Fruit fly (Drosophila melanogaster) whole organism, embryonic: ENCODE data around the gene Lerp.

Experiments
- Adf1 ChIP-seq: fragments of 200-800 bp; sonication (Bioruptor generic); IDR thresholded peaks from 2 replicates; pipeline ENCODE4 v1.3.6; 2022; ENCODE audit warnings: missing biosample characterization, missing genetic modification characterization
- Awh ChIP-seq: fragments of 200-800 bp; sonication (Bioruptor generic); IDR thresholded peaks from 2 replicates; pipeline ENCODE4, ENCODE4 v1.3.6; 2022; ENCODE audit warnings: missing biosample characterization, missing genetic modification characterization
- CG11723 ChIP-seq: fragments of 200-800 bp; sonication (Bioruptor generic); optimal IDR thresholded peaks from 2 replicates; lab custom pipeline; 2017; ENCODE audit warnings: missing biosample characterization, mild to moderate bottlenecking, missing genetic modification characterization
- CG12071 ChIP-seq: fragments of 200-800 bp; sonication (Bioruptor generic); optimal IDR thresholded peaks from 3 replicates; lab custom pipeline; 2018; ENCODE audit warnings: missing biosample characterization, mild to moderate bottlenecking, missing genetic modification characterization
- CG13424 ChIP-seq: fragments of 200-800 bp; sonication (Bioruptor generic); optimal IDR thresholded peaks from 2 replicates; lab custom pipeline; 2019; ENCODE audit warnings: missing biosample characterization, mild to moderate bottlenecking, missing genetic modification characterization, moderate library complexity
- CG14860 ChIP-seq: fragments of 200-800 bp; sonication (Bioruptor generic); IDR thresholded peaks from 3 replicates; pipeline ENCODE4 v1.3.6; 2022; ENCODE audit warnings: missing biosample characterization, missing genetic modification characterization; ENCODE audit not compliant: partially characterized antibody
- CG1792 ChIP-seq: fragments of 200-800 bp; sonication (Bioruptor generic); optimal IDR thresholded peaks from 2 replicates; lab custom pipeline; 2016; ENCODE audit warnings: missing biosample characterization, missing genetic modification characterization
- CG18599 ChIP-seq: fragments of 200-800 bp; sonication (Bioruptor generic); optimal IDR thresholded peaks from 3 replicates; lab custom pipeline; 2017; ENCODE audit warnings: missing biosample characterization, missing genetic modification characterization, mild to moderate bottlenecking, moderate library complexity, missing genetic modification reagents
- CG18764 ChIP-seq: fragments of 200-800 bp; sonication (Bioruptor generic); optimal IDR thresholded peaks from 3 replicates; lab custom pipeline; 2016; ENCODE audit warnings: missing biosample characterization, missing genetic modification characterization
- CG3281 ChIP-seq: fragments of 200-800 bp; sonication (Bioruptor generic); optimal IDR thresholded peaks from 3 replicates; lab custom pipeline; 2017; ENCODE audit warnings: missing biosample characterization, mild to moderate bottlenecking, missing genetic modification characterization
- CG3847 ChIP-seq: fragments of 200-800 bp; sonication (Bioruptor generic); IDR thresholded peaks from 2 replicates; pipeline ENCODE4 v1.3.6; 2022; ENCODE audit warnings: missing biosample characterization, missing genetic modification characterization
- CG4282 ChIP-seq: fragments of 200-800 bp; sonication (Bioruptor generic); optimal IDR thresholded peaks from 2 replicates; lab custom pipeline; 2016; ENCODE audit warnings: missing biosample characterization, missing genetic modification characterization
- CG4424 ChIP-seq: fragments of 200-800 bp; sonication (Bioruptor generic); optimal IDR thresholded peaks from 3 replicates; lab custom pipeline; 2016; ENCODE audit warnings: missing biosample characterization, missing genetic modification characterization
- CG6175 ChIP-seq: fragments of 200-800 bp; sonication (Bioruptor generic); IDR thresholded peaks from 3 replicates; pipeline ENCODE4 v1.3.6; 2022; ENCODE audit warnings: missing biosample characterization, missing genetic modification characterization
- CG6272 ChIP-seq: fragments of 200-800 bp; sonication (Bioruptor generic); IDR thresholded peaks from 2 replicates; pipeline ENCODE4 v1.3.6; 2022; ENCODE audit warnings: missing biosample characterization, missing genetic modification characterization
- CG6791 ChIP-seq: fragments of 200-800 bp; sonication (Bioruptor generic); IDR thresholded peaks from 3 replicates; pipeline ENCODE4 v1.3.6; 2022; ENCODE audit warnings: missing biosample characterization, missing genetic modification characterization; ENCODE audit not compliant: partially characterized antibody
- CG8281 ChIP-seq: fragments of 200-800 bp; sonication (Bioruptor generic); optimal IDR thresholded peaks from 2 replicates; lab custom pipeline; 2018; ENCODE audit warnings: missing biosample characterization, mild to moderate bottlenecking, missing genetic modification characterization, moderate library complexity
- CG8290 ChIP-seq, 3 experiments: fragments of 200-800 bp; sonication (Bioruptor generic); optimal IDR thresholded peaks; 2 replicates each; lab custom pipeline; 2016 to 2019; ENCODE audit warnings: missing biosample characterization in 3 of 3, missing genetic modification characterization in 3 of 3, mild to moderate bottlenecking in 2 of 3, moderate library complexity in 1 of 3
- CG9609 ChIP-seq: fragments of 200-800 bp; sonication (Bioruptor generic); optimal IDR thresholded peaks from 3 replicates; lab custom pipeline; 2016; ENCODE audit warnings: missing biosample characterization, missing genetic modification characterization
- CG9727 ChIP-seq: fragments of 200-800 bp; sonication (Bioruptor generic); optimal IDR thresholded peaks from 3 replicates; lab custom pipeline; 2017; ENCODE audit warnings: missing biosample characterization, mild to moderate bottlenecking, missing genetic modification characterization
- Chrac-16 ChIP-seq: fragments of 200-800 bp; sonication (Bioruptor generic); optimal IDR thresholded peaks from 3 replicates; lab custom pipeline; 2016; ENCODE audit warnings: missing biosample characterization, missing genetic modification characterization
- Dek ChIP-seq: fragments of 200-800 bp; sonication (Bioruptor generic); optimal IDR thresholded peaks from 3 replicates; lab custom pipeline; 2019; ENCODE audit warnings: missing biosample characterization, mild to moderate bottlenecking, missing genetic modification characterization, moderate library complexity
- Drgx ChIP-seq: fragments of 200-800 bp; sonication (Bioruptor generic); IDR thresholded peaks from 2 replicates; pipeline ENCODE4 v1.3.6; 2022; ENCODE audit warnings: missing biosample characterization, missing genetic modification characterization
- Ets97D ChIP-seq: fragments of 200-800 bp; sonication (Bioruptor generic); optimal IDR thresholded peaks from 3 replicates; lab custom pipeline; 2016; ENCODE audit warnings: missing biosample characterization, missing genetic modification characterization
- Fer2 ChIP-seq: fragments of 200-800 bp; sonication (Bioruptor generic); optimal IDR thresholded peaks from 2 replicates; lab custom pipeline; 2018; ENCODE audit warnings: missing biosample characterization, mild to moderate bottlenecking, missing genetic modification characterization, moderate library complexity
- HHEX ChIP-seq: fragments of 200-800 bp; sonication (Bioruptor generic); optimal IDR thresholded peaks from 3 replicates; lab custom pipeline; 2017; ENCODE audit warnings: missing biosample characterization, mild to moderate bottlenecking, missing genetic modification characterization, missing genetic modification reagents
- Nf-YC ChIP-seq: fragments of 200-800 bp; optimal IDR thresholded peaks from 3 replicates; lab custom pipeline; 2019; ENCODE audit warnings: missing biosample characterization, mild to moderate bottlenecking, missing genetic modification characterization, moderate library complexity
- Scr ChIP-seq: fragments of 200-800 bp; sonication (Bioruptor generic); IDR thresholded peaks from 2 replicates; pipeline ENCODE4 v1.3.6; 2022; ENCODE audit warnings: missing biosample characterization, missing genetic modification characterization; ENCODE audit not compliant: partially characterized antibody
- Stat92E ChIP-seq, 3 experiments: fragments of >200 bp in 2 of 3; fragments of 200-800 bp in 1 of 3; sonication (Bioruptor generic) in 1 of 3; optimal IDR thresholded peaks; 2 replicates each; lab custom pipeline; 2017 to 2019; ENCODE audit warnings: missing biosample characterization in 3 of 3, missing genetic modification characterization in 3 of 3, mild to moderate bottlenecking in 1 of 3, moderate library complexity in 1 of 3
- YL-1 ChIP-seq: fragments of 200-800 bp; sonication (Bioruptor generic); optimal IDR thresholded peaks from 3 replicates; lab custom pipeline; 2017; ENCODE audit warnings: missing biosample characterization, mild to moderate bottlenecking, missing genetic modification characterization
- az2 ChIP-seq: fragments of 200-800 bp; sonication (Bioruptor generic); optimal IDR thresholded peaks from 3 replicates; lab custom pipeline; 2016; ENCODE audit warnings: missing biosample characterization, missing genetic modification characterization
- cad ChIP-seq: fragments of >200 bp; optimal IDR thresholded peaks from 2 replicates; lab custom pipeline; 2017; ENCODE audit warnings: missing biosample characterization, missing genetic modification characterization
- chinmo ChIP-seq: fragments of 200-800 bp; sonication (Bioruptor generic); IDR thresholded peaks from 4 replicates; pipeline ENCODE4 v1.3.6; 2022; ENCODE audit warnings: missing biosample characterization, missing genetic modification characterization; ENCODE audit not compliant: partially characterized antibody
- dimm ChIP-seq: fragments of 200-800 bp; sonication (Bioruptor generic); IDR thresholded peaks from 2 replicates; pipeline ENCODE4 v1.3.6; 2022; ENCODE audit warnings: missing biosample characterization, missing genetic modification characterization
- gcm ChIP-seq: fragments of 200-800 bp; sonication (Bioruptor generic); optimal IDR thresholded peaks from 2 replicates; lab custom pipeline; 2019; ENCODE audit warnings: missing biosample characterization, mild to moderate bottlenecking, missing genetic modification characterization, moderate library complexity
- maf-S ChIP-seq: fragments of 200-800 bp; sonication (Bioruptor generic); optimal IDR thresholded peaks from 2 replicates; lab custom pipeline; 2016; ENCODE audit warnings: missing biosample characterization, missing genetic modification characterization
- nom ChIP-seq: fragments of 200-800 bp; sonication (Bioruptor generic); optimal IDR thresholded peaks from 2 replicates; lab custom pipeline; 2017; ENCODE audit warnings: missing biosample characterization, missing genetic modification characterization, mild to moderate bottlenecking, moderate library complexity, missing genetic modification reagents
- oc ChIP-seq: fragments of 200-800 bp; sonication (Bioruptor generic); optimal IDR thresholded peaks from 2 replicates; lab custom pipeline; 2018; ENCODE audit warnings: missing biosample characterization, mild to moderate bottlenecking, missing genetic modification characterization, moderate library complexity
- onecut ChIP-seq: fragments of 200-800 bp; sonication (Bioruptor generic); IDR thresholded peaks from 2 replicates; pipeline ENCODE4 v1.3.6; 2022; ENCODE audit warnings: missing biosample characterization, missing genetic modification characterization
- ro ChIP-seq: fragments of 200-800 bp; sonication (Bioruptor generic); IDR thresholded peaks from 2 replicates; pipeline ENCODE4 v1.3.6; 2022; ENCODE audit warnings: missing biosample characterization, missing genetic modification characterization
- schlank ChIP-seq: fragments of 200-800 bp; sonication (Bioruptor generic); optimal IDR thresholded peaks from 2 replicates; lab custom pipeline; 2018; ENCODE audit warnings: missing biosample characterization, mild to moderate bottlenecking, missing genetic modification characterization
- so ChIP-seq: fragments of 200-800 bp; sonication (Bioruptor generic); IDR thresholded peaks from 3 replicates; pipeline ENCODE4 v1.3.6; 2022; ENCODE audit warnings: missing biosample characterization, missing genetic modification characterization
- sr ChIP-seq: fragments of 200-800 bp; sonication (Bioruptor generic); IDR thresholded peaks from 3 replicates; pipeline ENCODE4 v1.3.6; 2022; ENCODE audit warnings: missing biosample characterization, missing genetic modification characterization
- sug ChIP-seq: fragments of 200-800 bp; optimal IDR thresholded peaks from 2 replicates; lab custom pipeline; 2019; ENCODE audit warnings: missing biosample characterization, mild to moderate bottlenecking, missing genetic modification characterization, moderate library complexity
- tll ChIP-seq, 2 experiments: fragments of 200-800 bp in 1 of 2; fragments of >200 bp in 1 of 2; sonication (Bioruptor generic) in 1 of 2; optimal IDR thresholded peaks; 2 replicates each; lab custom pipeline; 2017 to 2019; ENCODE audit warnings: missing biosample characterization in 2 of 2, missing genetic modification characterization in 2 of 2, mild to moderate bottlenecking in 1 of 2, moderate library complexity in 1 of 2
- unpg ChIP-seq: fragments of 200-800 bp; sonication (Bioruptor generic); optimal IDR thresholded peaks from 3 replicates; lab custom pipeline; 2018; ENCODE audit warnings: missing biosample characterization, mild to moderate bottlenecking, missing genetic modification characterization, moderate library complexity
- wek ChIP-seq: fragments of 200-800 bp; sonication (Bioruptor generic); optimal IDR thresholded peaks from 3 replicates; lab custom pipeline; 2018; ENCODE audit warnings: missing biosample characterization, mild to moderate bottlenecking, missing genetic modification characterization, moderate library complexity

Gene Lerp

dm6 chr3R:26888086-26888724, 25.3 kb upstream of the Lerp start (continued):
- TF ChIP-seq CG9609 (GFP tag; lab: Kevin White, UChicago) (no peak), CG1792 (GFP tag; lab: Kevin White, UChicago) (no peak), CG9727 (GFP tag; lab: Kevin White, UChicago) (peak; percentile 23), CG13424 (tag; lab: Kevin White, UChicago) (peak; percentile 69), CG4424 (GFP tag; lab: Kevin White, UChicago) (peak; percentile 40), unpg (GFP tag; lab: Kevin White, UChicago) (peak; percentile 67), schlank (tag; lab: Kevin White, UChicago) (no peak), CG6175 (GFP tag; lab: Robert Waterston, UW) (0 out of 3 replicates have a peak, but pooled peaks have one; percentile 28), wek (no peak), Scr (GFP tag; lab: Robert Waterston, UW) (no peak), so (peak; percentile 42; the same call in 1 of the 3 replicates), ro (GFP tag; lab: Robert Waterston, UW) (peak; percentile 27; the same call in 1 of the 2 replicates), CG8281 (tag; lab: Kevin White, UChicago) (peak; percentile 24), Nf-YC (tag; lab: Kevin White, UChicago) (peak; percentile 58), CG6272 (GFP tag; lab: Robert Waterston, UW) (0 out of 2 replicates have a peak, but pooled peaks have one; percentile 17), HHEX (peak; percentile 55), oc (tag; lab: Kevin White, UChicago) (no peak), CG18599 (GFP tag; lab: Kevin White, UChicago) (peak; percentile 23), Adf1 (no peak), CG18764 (GFP tag; lab: Kevin White, UChicago) (peak; percentile 7), sr (peak; percentile 78), az2 (GFP tag; lab: Kevin White, UChicago) (peak; percentile 46), Ets97D (GFP tag; lab: Kevin White, UChicago) (peak; percentile 34), sug (tag; lab: Kevin White, UChicago) (peak; percentile 45), CG12071 (no peak), CG8290 (GFP tag; optimal IDR thresholded peaks at IDR 0.05; lab: Kevin White, UChicago) (no peak), CG8290 (tag; optimal IDR thresholded peaks at IDR 0.05; lab: Kevin White, UChicago) (peak in 1 of 2 experiments; percentile 18), CG11723 (GFP tag; lab: Kevin White, UChicago) (no peak), maf-S (GFP tag; lab: Kevin White, UChicago) (no peak), CG3847 (GFP tag; lab: Robert Waterston, UW) (peak; percentile 41), Drgx (no peak; the same call in 1 of the 2 replicates), CG3281 (GFP tag; lab: Kevin White, UChicago) (peak; percentile 44), gcm (GFP tag; lab: Kevin White, UChicago) (no peak), onecut (GFP tag; lab: Robert Waterston, UW) (no peak), Dek (tag; lab: Kevin White, UChicago) (peak; percentile 52), Chrac-16 (GFP tag; lab: Kevin White, UChicago) (peak; percentile 13), CG4282 (GFP tag; lab: Kevin White, UChicago) (no peak)
- TF ChIP-seq, all 482 proteins: peak for 171

- TF ChIP-seq CG6791 (GFP tag; lab: Robert Waterston, UW) (no peak), so (no peak), YL-1 (GFP tag; lab: Kevin White, UChicago) (no peak), cad (peak; percentile 74), Awh (GFP tag; lab: Robert Waterston, UW) (0 out of 2 replicates have a peak, but pooled peaks have one; percentile 26), dimm (no peak), tll (GFP tag; optimal IDR thresholded peaks at IDR 0.05; lab: Kevin White, UChicago) (peak in 1 of 2 experiments; percentile 68), CG14860 (GFP tag; lab: Robert Waterston, UW) (0 out of 3 replicates have a peak, but pooled peaks have one; percentile 27), Fer2 (tag; lab: Kevin White, UChicago) (no peak), chinmo (GFP tag; lab: Robert Waterston, UW) (0 out of 4 replicates have a peak, but pooled peaks have one; percentile 32), nom (GFP tag; lab: Kevin White, UChicago) (no peak), Stat92E (GFP tag; optimal IDR thresholded peaks at IDR 0.05; lab: Kevin White, UChicago) (no peak)
Measured at dm6 chr3R:26887155-26887554, 24.2 kb upstream of the Lerp start.
